Fruit fly (Drosophila melanogaster) whole organism, prepupa: ENCODE measurements around the gene CG14362.

ENCODE experiments used
- Blimp-1 ChIP-seq: fragments of 200-800 bp; sonication (Bioruptor generic); optimal IDR thresholded peaks from 3 replicates; lab custom pipeline; 2017; ENCODE audit warnings: missing biosample characterization, missing genetic modification characterization, mild to moderate bottlenecking, moderate library complexity, missing genetic modification reagents
- CG10631 ChIP-seq: fragments of 200-800 bp; sonication (Bioruptor generic); optimal IDR thresholded peaks from 2 replicates; lab custom pipeline; 2016; ENCODE audit warnings: missing biosample characterization, missing genetic modification characterization
- CG11294 ChIP-seq: fragments of 200-800 bp; sonication (Bioruptor generic); IDR thresholded peaks from 2 replicates; pipeline ENCODE4 v1.3.6; 2022; ENCODE audit warnings: missing biosample characterization, missing genetic modification characterization
- CG11762 ChIP-seq: fragments of 200-800 bp; sonication (Bioruptor generic); optimal IDR thresholded peaks from 3 replicates; lab custom pipeline; 2016; ENCODE audit warnings: missing biosample characterization, missing genetic modification characterization; ENCODE audit not compliant: insufficient read depth
- CG15336 ChIP-seq: fragments of 200-800 bp; sonication (Bioruptor generic); IDR thresholded peaks from 2 replicates; pipeline ENCODE4 v1.3.6; 2022; ENCODE audit warnings: missing biosample characterization, missing genetic modification characterization
- CG31627 ChIP-seq: fragments of 200-800 bp; sonication (Bioruptor generic); optimal IDR thresholded peaks from 3 replicates; lab custom pipeline; 2016; ENCODE audit warnings: missing biosample characterization, missing genetic modification characterization
- CG32006 ChIP-seq: fragments of 200-800 bp; sonication (Bioruptor generic); optimal IDR thresholded peaks from 3 replicates; lab custom pipeline; 2017; ENCODE audit warnings: missing biosample characterization, mild to moderate bottlenecking, missing genetic modification characterization
- CG34406 ChIP-seq: fragments of 200-800 bp; sonication (Bioruptor generic); optimal IDR thresholded peaks from 3 replicates; lab custom pipeline; 2016; ENCODE audit warnings: missing biosample characterization, missing genetic modification characterization
- CG3919 ChIP-seq: fragments of 200-800 bp; sonication (Bioruptor generic); optimal IDR thresholded peaks from 3 replicates; lab custom pipeline; 2016; ENCODE audit warnings: missing biosample characterization, missing genetic modification characterization
- CG4318 ChIP-seq: fragments of 200-800 bp; sonication (Bioruptor generic); optimal IDR thresholded peaks from 3 replicates; lab custom pipeline; 2017; ENCODE audit warnings: missing biosample characterization, mild to moderate bottlenecking, missing genetic modification characterization
- CG6163 ChIP-seq: fragments of 200-800 bp; sonication (Bioruptor generic); IDR thresholded peaks from 3 replicates; pipeline ENCODE4 v1.3.6; 2022; ENCODE audit warnings: missing biosample characterization, missing genetic modification characterization
- CG6276 ChIP-seq: fragments of 200-800 bp; sonication (Bioruptor generic); optimal IDR thresholded peaks from 2 replicates; lab custom pipeline; 2017; ENCODE audit warnings: missing biosample characterization, mild to moderate bottlenecking, missing genetic modification characterization
- CG6792 ChIP-seq: fragments of 200-800 bp; sonication (Bioruptor generic); optimal IDR thresholded peaks from 3 replicates; lab custom pipeline; 2016; ENCODE audit warnings: missing biosample characterization, missing genetic modification characterization
- CG6808 ChIP-seq: fragments of 200-800 bp; sonication (Bioruptor generic); optimal IDR thresholded peaks from 3 replicates; lab custom pipeline; 2017; ENCODE audit warnings: missing biosample characterization, missing genetic modification characterization, mild to moderate bottlenecking, moderate library complexity, missing genetic modification reagents
- CG7368 ChIP-seq: fragments of 200-800 bp; sonication (Bioruptor generic); optimal IDR thresholded peaks from 3 replicates; lab custom pipeline; 2016; ENCODE audit warnings: missing biosample characterization, missing genetic modification characterization
- CG8119 ChIP-seq: fragments of 200-800 bp; sonication (Bioruptor generic); IDR thresholded peaks from 3 replicates; pipeline ENCODE4 v1.3.6; 2022; ENCODE audit warnings: missing biosample characterization, missing genetic modification characterization
- CG8319 ChIP-seq: fragments of 200-800 bp; sonication (Bioruptor generic); optimal IDR thresholded peaks from 3 replicates; lab custom pipeline; 2016; ENCODE audit warnings: missing biosample characterization, missing genetic modification characterization
- CG9139 ChIP-seq: fragments of 200-800 bp; sonication (Bioruptor generic); optimal IDR thresholded peaks from 3 replicates; lab custom pipeline; 2017; ENCODE audit warnings: missing biosample characterization, mild to moderate bottlenecking, missing genetic modification characterization
- Eip75B ChIP-seq: fragments of 200-800 bp; sonication (Bioruptor generic); optimal IDR thresholded peaks from 3 replicates; lab custom pipeline; 2016; ENCODE audit warnings: missing biosample characterization, missing genetic modification characterization
- Eip78C ChIP-seq: fragments of 200-800 bp; sonication (Bioruptor generic); peaks from one replicate; lab custom pipeline; 2016; ENCODE audit warnings: missing biosample characterization, missing genetic modification characterization
- Eip93F ChIP-seq: fragments of 200-800 bp; sonication (Bioruptor generic); optimal IDR thresholded peaks from 2 replicates; lab custom pipeline; 2016; ENCODE audit warnings: missing biosample characterization, mild to moderate bottlenecking, missing genetic modification characterization
- Ets21C ChIP-seq: fragments of 200-800 bp; sonication (Bioruptor generic); optimal IDR thresholded peaks from 3 replicates; lab custom pipeline; 2016; ENCODE audit warnings: missing biosample characterization, missing genetic modification characterization
- Gug ChIP-seq: fragments of 200-800 bp; sonication (Bioruptor generic); IDR thresholded peaks from 2 replicates; pipeline ENCODE4 v1.3.6; 2022; ENCODE audit warnings: missing biosample characterization, missing genetic modification characterization
- Hr38 ChIP-seq: sonication (Bioruptor generic); optimal IDR thresholded peaks from 2 replicates; lab custom pipeline; 2016; ENCODE audit warnings: missing biosample characterization, missing genetic modification characterization
- Hr39 ChIP-seq: fragments of 200-800 bp; sonication (Bioruptor generic); optimal IDR thresholded peaks from 2 replicates; lab custom pipeline; 2016; ENCODE audit warnings: missing biosample characterization, missing genetic modification characterization
- Lpt ChIP-seq: fragments of 200-800 bp; sonication (Bioruptor generic); optimal IDR thresholded peaks from 3 replicates; lab custom pipeline; 2016; ENCODE audit warnings: missing biosample characterization, missing genetic modification characterization
- Met ChIP-seq: fragments of 200-800 bp; sonication (Bioruptor generic); optimal IDR thresholded peaks from 3 replicates; lab custom pipeline; 2016; ENCODE audit warnings: missing biosample characterization, missing genetic modification characterization
- OdsH ChIP-seq: fragments of 200-800 bp; sonication (Bioruptor generic); optimal IDR thresholded peaks from 3 replicates; lab custom pipeline; 2016; ENCODE audit warnings: missing biosample characterization, missing genetic modification characterization
- Smox ChIP-seq: fragments of 200-800 bp; sonication (Bioruptor generic); optimal IDR thresholded peaks from 3 replicates; lab custom pipeline; 2016; ENCODE audit warnings: missing biosample characterization, missing genetic modification characterization
- Sox15 ChIP-seq: fragments of 200-800 bp; sonication (Bioruptor generic); optimal IDR thresholded peaks from 3 replicates; lab custom pipeline; 2016; ENCODE audit warnings: missing biosample characterization, missing genetic modification characterization
- acj6 ChIP-seq: fragments of 200-800 bp; sonication (Bioruptor generic); optimal IDR thresholded peaks from 3 replicates; lab custom pipeline; 2016; ENCODE audit warnings: missing biosample characterization, missing genetic modification characterization
- dac ChIP-seq: fragments of 200-800 bp; sonication (Bioruptor generic); optimal IDR thresholded peaks from 2 replicates; lab custom pipeline; 2017; ENCODE audit warnings: missing biosample characterization, mild to moderate bottlenecking, missing genetic modification characterization
- fd59A ChIP-seq: fragments of 200-800 bp; sonication (Bioruptor generic); optimal IDR thresholded peaks from 2 replicates; lab custom pipeline; 2017; ENCODE audit warnings: missing biosample characterization, mild to moderate bottlenecking, missing genetic modification characterization, missing genetic modification reagents
- fkh ChIP-seq: fragments of 200-800 bp; sonication (Bioruptor generic); optimal IDR thresholded peaks from 3 replicates; lab custom pipeline; 2017; ENCODE audit warnings: missing biosample characterization, mild to moderate bottlenecking, missing genetic modification characterization, moderate library complexity
- ss ChIP-seq, 2 experiments: fragments of 200-800 bp; sonication (Bioruptor generic); optimal IDR thresholded peaks; 2 replicates in 1 of 2; 3 replicates in 1 of 2; lab custom pipeline; 2017 to 2018; ENCODE audit warnings: mild to moderate bottlenecking in 2 of 2, missing biosample characterization in 2 of 2, missing genetic modification characterization in 2 of 2, moderate library complexity in 1 of 2
- svp ChIP-seq: fragments of 200-800 bp; sonication (Bioruptor generic); peaks from one replicate; lab custom pipeline; 2016; ENCODE audit warnings: missing biosample characterization, missing genetic modification characterization
- topi ChIP-seq: fragments of 200-800 bp; sonication (Bioruptor generic); optimal IDR thresholded peaks from 3 replicates; lab custom pipeline; 2016; ENCODE audit warnings: missing biosample characterization, missing genetic modification characterization
- vri ChIP-seq: fragments of 200-800 bp; sonication (Bioruptor generic); optimal IDR thresholded peaks from 3 replicates; lab custom pipeline; 2016; ENCODE audit warnings: missing biosample characterization, mild to moderate bottlenecking, missing genetic modification characterization

Gene CG14362

DNA sequence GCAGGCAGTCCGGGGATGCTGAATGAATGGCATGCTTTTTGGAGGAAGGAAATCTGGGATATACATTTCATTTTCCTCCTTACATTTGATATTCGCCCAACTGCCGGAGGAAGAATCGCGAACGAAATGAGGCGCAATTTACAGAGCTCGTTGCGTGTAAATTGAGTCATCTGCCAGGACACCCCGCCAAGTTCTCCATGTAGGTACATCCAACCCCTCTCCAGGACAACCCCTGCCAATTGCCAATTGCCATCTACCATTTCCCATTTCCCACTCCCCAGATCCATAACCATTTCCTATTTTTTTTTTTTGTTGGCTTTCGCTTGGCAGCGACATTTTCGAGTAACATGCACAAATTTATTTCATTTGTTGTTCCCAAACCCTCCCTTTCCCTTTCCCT is 41.6 kb upstream of the CG14362 start:
- TF ChIP-seq vri (no peak), Eip75B (GFP tag; lab: Kevin White, UChicago) (no peak), Met (GFP tag; lab: Kevin White, UChicago) (no peak), CG3919 (no peak), dac (no peak), Ets21C (GFP tag; lab: Kevin White, UChicago) (no peak), Hr38 (GFP tag; lab: Kevin White, UChicago) (no peak), CG15336 (no peak), topi (no peak), fd59A (GFP tag; lab: Kevin White, UChicago) (no peak), CG10631 (GFP tag; lab: Kevin White, UChicago) (no peak), CG8119 (GFP tag; lab: Robert Waterston, UW) (no peak)

DNA sequence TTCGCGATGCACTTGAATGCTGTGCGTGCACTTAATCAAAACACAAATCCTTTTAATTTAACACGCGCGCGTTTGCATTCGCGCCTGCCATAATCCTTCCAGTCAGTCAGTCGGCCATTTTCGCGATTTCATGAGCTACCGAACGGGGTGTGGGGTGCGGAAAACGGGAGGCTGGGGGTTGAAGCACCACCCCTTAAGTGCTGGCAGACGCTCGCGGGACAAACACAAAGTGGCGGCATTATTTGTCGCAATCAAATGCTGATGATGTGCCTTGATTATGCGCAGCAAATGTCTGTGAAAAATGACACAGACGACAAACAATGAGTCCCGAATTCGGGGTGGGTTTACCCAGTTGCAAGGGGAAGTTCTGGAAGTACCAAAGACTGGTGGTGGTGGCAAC is 40.3 kb upstream of the CG14362 start:
- TF ChIP-seq Eip93F (GFP tag; lab: Kevin White, UChicago) (no peak), CG31627 (GFP tag; lab: Kevin White, UChicago) (no peak), CG15336 (no peak), acj6 (no peak), CG9139 (GFP tag; lab: Kevin White, UChicago) (no peak), Hr38 (GFP tag; lab: Kevin White, UChicago) (no peak), CG6808 (no peak), CG32006 (GFP tag; lab: Kevin White, UChicago) (no peak), vri (no peak), topi (no peak), CG8319 (GFP tag; lab: Kevin White, UChicago) (no peak), CG11294 (no peak), CG6276 (GFP tag; lab: Kevin White, UChicago) (no peak), Eip78C (GFP tag; lab: Kevin White, UChicago) (no peak), Lpt (no peak), CG10631 (GFP tag; lab: Kevin White, UChicago) (no peak), Gug (no peak), Blimp-1 (no peak), CG7368 (GFP tag; lab: Kevin White, UChicago) (no peak)

DNA sequence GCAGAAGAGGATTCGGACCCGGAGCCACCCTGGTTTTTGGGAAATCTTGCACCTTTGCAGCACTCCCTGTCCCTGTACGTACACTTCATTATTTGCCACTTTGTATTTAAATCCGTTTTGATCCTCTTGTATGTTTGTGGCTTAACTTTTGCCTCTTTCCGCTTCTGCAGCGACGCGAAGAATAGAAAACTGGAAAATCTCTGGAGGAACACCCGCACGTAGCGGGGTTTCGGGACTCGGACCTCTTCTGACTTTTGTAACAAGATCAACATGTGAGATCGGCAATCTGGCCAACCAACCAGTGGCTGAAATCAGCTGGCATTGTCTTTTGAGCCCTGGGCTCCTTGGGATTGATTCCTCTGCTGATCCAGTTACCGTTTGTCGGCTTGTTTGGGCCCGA is 39.5 kb upstream of the CG14362 start:
- TF ChIP-seq CG6792 (GFP tag; lab: Kevin White, UChicago) (no peak), CG11762 (GFP tag; lab: Kevin White, UChicago) (no peak), topi (no peak)

DNA sequence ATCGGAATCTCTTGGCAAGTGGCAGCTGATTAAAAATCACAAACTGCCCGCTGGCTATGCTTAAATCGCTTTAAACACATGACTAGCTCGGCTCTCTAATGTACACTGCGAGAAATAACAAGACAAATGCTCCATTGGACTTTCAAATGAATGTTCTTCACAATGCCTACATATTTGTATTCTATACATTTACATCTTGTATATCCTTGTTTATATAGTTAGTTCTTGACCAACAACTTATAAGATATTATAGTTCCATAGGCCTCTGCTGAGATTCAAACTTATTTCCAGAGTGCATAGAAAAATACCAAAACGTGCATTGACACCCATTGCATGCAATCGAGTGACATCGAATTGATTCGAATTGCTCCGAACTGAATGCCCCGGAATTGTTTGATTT is 37.6 kb upstream of the CG14362 start:
- no peak for TF ChIP-seq Sox15
- no peak for TF ChIP-seq CG8119 (GFP tag; lab: Robert Waterston, UW)
- TF ChIP-seq CG15336: no peak
- TF ChIP-seq OdsH (GFP tag; lab: Kevin White, UChicago): no peak

DNA sequence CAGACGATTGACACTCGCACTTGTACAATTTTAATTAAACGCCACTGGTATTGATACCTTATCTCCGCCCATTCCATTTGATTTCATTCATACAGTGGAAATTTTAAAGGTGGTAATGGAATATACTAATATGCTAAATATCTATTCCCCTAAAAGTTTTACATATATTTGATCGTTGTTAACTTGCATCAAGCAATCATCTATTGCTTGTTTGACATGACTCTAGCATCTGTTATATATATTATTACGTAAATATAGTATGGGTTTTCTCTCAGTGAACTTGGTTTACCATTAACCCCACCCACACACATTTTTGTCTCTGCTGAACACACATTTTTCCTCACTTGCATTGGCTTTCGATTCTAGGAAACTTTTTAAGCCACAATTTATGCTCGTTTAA is 33.1 kb upstream of the CG14362 start:
- no peak for TF ChIP-seq CG4318 (GFP tag; lab: Kevin White, UChicago)
- peak; percentile 12 for TF ChIP-seq svp (GFP tag; lab: Kevin White, UChicago)
- TF ChIP-seq Eip78C (GFP tag; lab: Kevin White, UChicago): peak; percentile 38
- no peak for TF ChIP-seq fkh (GFP tag; lab: Kevin White, UChicago)

DNA sequence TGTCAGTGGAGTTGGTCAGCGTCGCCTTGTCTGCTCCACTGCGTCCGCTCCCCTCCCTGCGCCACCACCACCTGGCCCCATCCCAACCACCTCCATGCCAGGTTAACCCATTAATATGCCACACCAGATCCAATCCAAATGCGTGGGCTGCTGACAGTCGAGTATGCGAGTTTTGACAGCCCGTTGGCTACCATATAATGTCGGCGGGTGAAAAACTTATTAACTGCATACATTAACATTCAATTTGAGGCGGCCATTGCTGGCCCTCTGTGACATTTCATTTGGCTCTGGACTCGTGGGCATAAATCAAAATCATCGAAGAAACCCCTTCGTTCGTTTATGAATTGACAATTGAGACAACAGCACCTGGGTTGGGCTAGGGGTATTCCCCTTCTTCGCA is 32.6 kb upstream of the CG14362 start:
- TF ChIP-seq CG6163 (GFP tag; lab: Robert Waterston, UW): no peak
- no peak for TF ChIP-seq dac
- no peak for TF ChIP-seq Hr39 (GFP tag; lab: Kevin White, UChicago)
- no peak for TF ChIP-seq Hr38 (GFP tag; lab: Kevin White, UChicago)
- TF ChIP-seq CG4318 (GFP tag; lab: Kevin White, UChicago): no peak
- TF ChIP-seq CG34406 (GFP tag; lab: Kevin White, UChicago): no peak
- no peak for TF ChIP-seq Gug
- TF ChIP-seq Smox: no peak
- no peak for TF ChIP-seq Eip93F (GFP tag; lab: Kevin White, UChicago)
- TF ChIP-seq Lpt: no peak
- no peak for TF ChIP-seq CG8319 (GFP tag; lab: Kevin White, UChicago)
- no peak for TF ChIP-seq CG11762 (GFP tag; lab: Kevin White, UChicago)
- TF ChIP-seq ss (GFP tag; optimal IDR thresholded peaks at IDR 0.05; lab: Kevin White, UChicago): no peak
